Worm (Caenorhabditis elegans) whole organism, L4/young adult: Measurements from ENCODE around the gene trx-5.

ENCODE experiments used
- W03F9.2 ChIP-seq: fragments of 150-350 bp; optimal IDR thresholded peaks from 2 replicates; lab custom pipeline; 2014; ENCODE audit warnings: missing biosample characterization, missing genetic modification characterization
- dao-5 ChIP-seq: sonication (generic microtip); optimal IDR thresholded peaks from 2 replicates; lab custom pipeline; 2016; ENCODE audit warnings: missing genotype, missing genetic modification characterization, moderate library complexity, missing compliant biosample characterization
- him-1 ChIP-seq: sonication (generic microtip); optimal IDR thresholded peaks from 2 replicates; lab custom pipeline; 2016; ENCODE audit warnings: missing genotype, missing genetic modification reagents, missing genetic modification characterization, missing compliant biosample characterization

The trx-5 gene

DNA sequence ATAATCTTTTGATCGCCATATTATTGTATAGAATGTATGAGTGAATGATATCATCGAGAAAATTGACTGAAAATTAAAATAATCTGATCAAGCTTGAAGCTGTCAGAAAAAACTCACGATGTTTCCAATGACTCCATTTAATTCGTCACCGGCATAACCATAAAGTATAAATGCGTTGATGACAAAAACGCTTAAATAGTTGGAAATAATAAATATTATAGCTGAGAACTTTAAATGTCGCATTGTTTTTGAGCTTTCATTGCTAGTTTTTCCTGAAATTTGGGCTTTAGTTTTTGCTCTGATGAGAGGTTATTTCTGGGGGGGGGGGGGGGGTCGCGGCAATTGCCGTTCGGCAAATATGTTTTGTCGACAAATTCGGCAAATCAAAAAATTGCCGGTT, 16.9 kb upstream of the trx-5 start:
- no peak for TF ChIP-seq W03F9.2 (tag; lab: Kevin White, UChicago)
- no peak for TF ChIP-seq him-1 (tag; lab: Kevin White, UChicago)
- TF ChIP-seq dao-5 (tag; lab: Kevin White, UChicago), result no peak

DNA sequence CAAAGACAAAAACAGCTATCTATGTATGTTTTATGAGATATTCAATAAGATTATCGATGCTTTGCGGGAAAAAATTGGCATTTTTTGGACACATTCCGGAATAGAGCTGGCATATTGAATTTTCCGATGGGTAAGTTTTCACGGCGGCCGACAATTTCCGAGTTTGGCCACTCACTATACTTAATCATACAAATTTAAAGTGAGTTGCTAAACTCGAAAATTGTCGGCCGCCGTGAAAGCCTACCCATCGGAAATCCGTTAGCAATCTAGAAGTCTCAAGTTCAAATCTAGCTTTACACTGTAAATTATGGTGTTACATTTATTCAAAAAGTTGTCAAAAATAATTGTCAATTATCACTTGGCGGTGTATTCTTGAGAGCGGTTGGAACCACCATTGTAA, 16.5 kb upstream of the trx-5 start:
- TF ChIP-seq W03F9.2 (tag; lab: Kevin White, UChicago) (no peak), dao-5 (tag; lab: Kevin White, UChicago) (no peak), him-1 (tag; lab: Kevin White, UChicago) (no peak)

DNA sequence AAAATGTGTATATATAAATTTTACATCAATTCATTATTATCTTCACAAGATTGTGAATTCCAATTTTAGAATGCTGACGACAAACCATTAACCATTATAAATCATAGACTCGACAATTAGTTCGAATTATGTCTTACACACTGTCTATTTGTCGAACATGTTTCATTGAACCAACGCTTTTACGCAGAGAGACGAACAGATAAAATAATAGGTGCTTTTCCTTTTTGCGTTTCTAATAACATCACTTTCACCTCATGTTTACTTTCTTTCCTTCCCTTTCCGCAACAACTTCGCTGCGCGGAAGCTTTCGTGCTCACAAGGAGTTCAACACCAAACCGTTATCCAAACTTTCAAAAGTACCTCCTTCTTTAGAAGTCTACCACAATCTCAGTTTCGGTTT, 13.6 kb upstream of the trx-5 start, which contains the start of gene F52F10.2:
Gene F52F10.2 (plus strand): TSS at position 301 of the 400 bp plus-strand sequence.
- TF ChIP-seq him-1 (tag; lab: Kevin White, UChicago) (no peak), dao-5 (tag; lab: Kevin White, UChicago) (no peak), W03F9.2 (tag; lab: Kevin White, UChicago) (no peak)

DNA sequence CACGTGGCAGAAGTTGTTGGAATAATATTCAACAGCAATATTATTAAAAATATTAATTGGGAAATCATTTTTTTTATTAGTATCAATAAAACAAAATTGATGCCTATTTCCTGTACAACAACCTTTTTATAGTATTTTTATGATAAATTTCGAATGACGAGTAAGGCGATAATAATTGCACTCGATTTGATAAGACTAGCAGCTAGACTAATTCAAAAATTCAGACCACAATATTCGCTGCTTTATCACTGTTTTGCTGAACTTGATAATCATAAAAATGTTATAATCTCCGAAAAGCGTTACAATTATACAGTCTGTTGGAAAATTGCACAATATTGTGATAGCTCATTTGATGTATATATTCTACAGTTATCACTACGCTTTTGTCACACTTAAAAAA, 11.5 kb upstream of the trx-5 start, which contains the start of gene oac-32:
Gene oac-32 (minus strand): TSS at position 90 of the 400 bp plus-strand sequence.
- TF ChIP-seq dao-5 (tag; lab: Kevin White, UChicago) (no peak), him-1 (tag; lab: Kevin White, UChicago) (no peak), W03F9.2 (tag; lab: Kevin White, UChicago) (no peak)

ce11 chrV:1541786-1542185, 7.6 kb upstream of the trx-5 start, which contains the start of gene oac-31:
oac-31 (minus strand) TSS chrV:1541886.
- TF ChIP-seq W03F9.2 (tag; lab: Kevin White, UChicago) (no peak), dao-5 (tag; lab: Kevin White, UChicago) (no peak)

DNA sequence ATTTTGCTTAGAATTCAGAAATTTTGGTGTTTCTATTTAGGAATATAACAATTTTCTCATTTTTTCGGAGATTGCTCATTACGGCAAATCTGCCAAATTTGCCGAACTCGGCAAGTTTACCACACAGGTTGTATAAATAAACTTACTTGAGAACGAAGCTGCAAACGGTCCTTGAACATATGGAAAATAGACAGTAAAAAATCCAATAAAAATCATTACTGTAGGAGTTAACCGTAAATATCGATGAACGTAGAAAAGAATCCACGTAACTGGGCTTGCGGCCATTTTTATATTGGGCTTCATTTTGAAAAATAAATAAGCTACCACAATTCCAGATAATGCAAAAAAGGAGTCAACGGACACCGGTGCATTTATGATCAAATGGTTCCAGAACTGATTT, 6.0 kb upstream of the trx-5 start:
- TF ChIP-seq dao-5 (tag; lab: Kevin White, UChicago) (no peak), him-1 (tag; lab: Kevin White, UChicago) (no peak), W03F9.2 (tag; lab: Kevin White, UChicago) (no peak)

- TF ChIP-seq dao-5 (tag; lab: Kevin White, UChicago), result no peak
- no peak for TF ChIP-seq him-1 (tag; lab: Kevin White, UChicago)
- TF ChIP-seq W03F9.2 (tag; lab: Kevin White, UChicago), result no peak
Measured at ce11 chrV:1538842-1539241, 4.6 kb upstream of the trx-5 start.

DNA sequence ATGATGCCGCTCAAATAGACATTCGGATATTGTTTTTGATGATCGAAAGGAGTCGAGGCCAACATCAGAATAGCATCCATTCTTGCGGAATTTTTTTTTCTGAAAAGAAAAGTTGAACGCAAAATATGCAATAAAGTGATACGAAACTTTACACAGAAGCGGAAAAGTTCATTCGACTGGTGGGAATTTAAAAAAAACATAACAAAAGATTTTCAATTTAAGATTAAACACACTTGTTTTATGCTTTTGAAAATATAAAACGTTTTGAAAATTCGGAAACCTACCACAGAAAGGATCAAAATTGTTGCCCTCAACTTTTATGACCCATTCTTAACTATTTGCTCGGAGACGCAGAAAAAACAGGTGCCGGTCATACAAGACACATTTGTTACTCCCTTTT, 2.8 kb upstream of the trx-5 start, which contains the start of gene K02H11.9:
Gene K02H11.9 (minus strand): TSS at position 101 of the 400 bp plus-strand sequence.
- TF ChIP-seq dao-5 (tag; lab: Kevin White, UChicago), result no peak
- TF ChIP-seq him-1 (tag; lab: Kevin White, UChicago), result no peak
- no peak for TF ChIP-seq W03F9.2 (tag; lab: Kevin White, UChicago)

- no peak for TF ChIP-seq him-1 (tag; lab: Kevin White, UChicago)
- TF ChIP-seq W03F9.2 (tag; lab: Kevin White, UChicago), result no peak
- TF ChIP-seq dao-5 (tag; lab: Kevin White, UChicago), result no peak
Measured at ce11 chrV:1532455-1532854, 1.8 kb downstream of the trx-5 start.

- TF ChIP-seq W03F9.2 (tag; lab: Kevin White, UChicago), result no peak
- TF ChIP-seq dao-5 (tag; lab: Kevin White, UChicago), result no peak
- TF ChIP-seq him-1 (tag; lab: Kevin White, UChicago), result no peak
Measured at ce11 chrV:1531159-1531558, 3.1 kb downstream of the trx-5 start, which contains the start of gene K02H11.4. K02H11.4 (minus strand) TSS chrV:1531259.

- TF ChIP-seq W03F9.2 (tag; lab: Kevin White, UChicago) (no peak), dao-5 (tag; lab: Kevin White, UChicago) (no peak), him-1 (tag; lab: Kevin White, UChicago) (no peak)
Measured at ce11 chrV:1527985-1528384, 6.2 kb downstream of the trx-5 start, which contains the start of gene str-236. str-236 (minus strand) TSS chrV:1528085.

- TF ChIP-seq him-1 (tag; lab: Kevin White, UChicago), result no peak
- TF ChIP-seq dao-5 (tag; lab: Kevin White, UChicago), result no peak
- no peak for TF ChIP-seq W03F9.2 (tag; lab: Kevin White, UChicago)
Measured at ce11 chrV:1522485-1522884, 11.7 kb downstream of the trx-5 start, which contains the start of gene str-243. str-243 (plus strand) TSS chrV:1522785.

- TF ChIP-seq dao-5 (tag; lab: Kevin White, UChicago), result no peak
- TF ChIP-seq W03F9.2 (tag; lab: Kevin White, UChicago), result no peak
- no peak for TF ChIP-seq him-1 (tag; lab: Kevin White, UChicago)
Measured at ce11 chrV:1521845-1522244, 12.4 kb downstream of the trx-5 start, which contains the start of gene str-240. str-240 (minus strand) TSS chrV:1521945.

DNA sequence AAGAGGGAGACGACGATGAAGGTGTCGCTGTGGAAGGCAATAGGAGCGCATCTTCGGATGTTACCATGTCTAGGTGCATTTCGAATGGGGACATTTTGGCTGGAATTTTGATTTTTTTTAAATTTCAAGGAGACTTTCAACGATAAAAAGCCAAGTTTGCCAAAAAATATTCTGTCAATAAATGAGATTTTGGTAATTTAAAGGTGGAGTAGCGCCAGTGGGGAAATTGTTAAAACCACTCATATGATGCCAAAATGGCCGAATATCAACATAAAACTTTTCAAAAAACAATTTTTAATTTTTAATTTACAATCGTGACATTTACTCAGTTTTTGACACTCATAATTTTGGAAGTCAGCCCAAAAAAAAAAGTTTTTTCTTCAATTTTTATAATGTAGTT, 22.7 kb downstream of the trx-5 start, which contains the start of gene nhr-260:
Gene nhr-260 (minus strand): TSS at position 101 of the 400 bp plus-strand sequence.
- TF ChIP-seq W03F9.2 (tag; lab: Kevin White, UChicago) (no peak), him-1 (tag; lab: Kevin White, UChicago) (no peak), dao-5 (tag; lab: Kevin White, UChicago) (no peak)
